Worm (Caenorhabditis elegans): Measurements from ENCODE around the gene H12D21.5.

H12D21.5 gene

ce11 chrV:14893355-14894050 is at the start of gene H12D21.5, which contains the start of gene mpst-2:
Gene H12D21.5 (plus strand): TSS chrV:14894000.
Gene mpst-2 (minus strand): TSS chrV:14893455.
- TF ChIP-seq ets-5 (GFP tag; IDR thresholded peaks at IDR 0.05) (no peak), zag-1 (tag; optimal IDR thresholded peaks at IDR 0.05) (no peak)

ce11 chrV:14847291-14847915 is 46.4 kb upstream of the H12D21.5 start, which contains the start of gene ret-1:
Gene ret-1 (minus strand): TSS chrV:14847413.
- TF ChIP-seq unc-130 (tag; optimal IDR thresholded peaks at IDR 0.05), result peak; percentile 13
- peak; percentile 29 for TF ChIP-seq swsn-7 (tag; optimal IDR thresholded peaks at IDR 0.05)
- TF ChIP-seq lin-14 (GFP tag; optimal IDR thresholded peaks at IDR 0.05), result peak; percentile 81
- no peak for TF ChIP-seq Y116A8C.19 (tag; optimal IDR thresholded peaks at IDR 0.05; ENCODE audit: borderline replicate concordance)
- peak; percentile 21 for TF ChIP-seq nhr-47 (tag; optimal IDR thresholded peaks at IDR 0.05)
- no peak for TF ChIP-seq skn-1 (tag; optimal IDR thresholded peaks at IDR 0.05)
- TF ChIP-seq lin-35 (GFP tag; optimal IDR thresholded peaks at IDR 0.05), result no peak
- TF ChIP-seq efl-1 (optimal IDR thresholded peaks at IDR 0.05), result peak; percentile 16 to 45
- TF ChIP-seq efl-1 (GFP tag; optimal IDR thresholded peaks at IDR 0.05 in 1 of 2), result peak in 1 of 2 experiments; percentile 88
- no peak for TF ChIP-seq sptf-1 (tag; optimal IDR thresholded peaks at IDR 0.05)
- peak; percentile 11 for TF ChIP-seq lin-39 (tag; optimal IDR thresholded peaks at IDR 0.05)
- TF ChIP-seq egl-13 (tag; optimal IDR thresholded peaks at IDR 0.05), result no peak
- no peak for TF ChIP-seq ceh-63 (GFP tag; optimal IDR thresholded peaks at IDR 0.05)
- no peak for TF ChIP-seq nhr-77 (tag; optimal IDR thresholded peaks at IDR 0.05)
- no peak for TF ChIP-seq grh-1 (GFP tag; IDR thresholded peaks at IDR 0.05)
- peak in 1 of 2 experiments; percentile 59 for TF ChIP-seq mdl-1 (tag; optimal IDR thresholded peaks at IDR 0.05)
- TF ChIP-seq aly-2 (tag; optimal IDR thresholded peaks at IDR 0.05), result no peak
- peak; percentile 52 to 56 for TF ChIP-seq lsy-2 (tag; optimal IDR thresholded peaks at IDR 0.05)
- peak in 1 of 3 experiments; percentile 10 for TF ChIP-seq dpl-1 (GFP tag; optimal IDR thresholded peaks at IDR 0.05)
- peak; percentile 87 for TF ChIP-seq nhr-71 (tag; optimal IDR thresholded peaks at IDR 0.05)
- peak; percentile 9 for TF ChIP-seq C16A3.4 (tag; optimal IDR thresholded peaks at IDR 0.05)
- peak; percentile 43 for TF ChIP-seq lin-13 (GFP tag; optimal IDR thresholded peaks at IDR 0.05)
- TF ChIP-seq rnt-1 (tag; optimal IDR thresholded peaks at IDR 0.05), result peak; percentile 93
- peak; percentile 72 for TF ChIP-seq snu-23 (GFP tag; optimal IDR thresholded peaks at IDR 0.05)
- TF ChIP-seq pag-3 (tag; optimal IDR thresholded peaks at IDR 0.05; ENCODE audit: borderline replicate concordance, insufficient read depth), result peak; percentile 18
- no peak for TF ChIP-seq nhr-12 (tag; optimal IDR thresholded peaks at IDR 0.05)
- peak; percentile 58 for TF ChIP-seq nhr-20 (tag; optimal IDR thresholded peaks at IDR 0.05)
- peak; percentile 31 for TF ChIP-seq xbp-1 (tag; optimal IDR thresholded peaks at IDR 0.05)
- TF ChIP-seq mep-1 (tag; optimal IDR thresholded peaks at IDR 0.05), result peak; percentile 44
- peak; percentile 80 for TF ChIP-seq nhr-19 (GFP tag; conservative IDR thresholded peaks at IDR 0.05)
- TF ChIP-seq tbx-2 (tag; optimal IDR thresholded peaks at IDR 0.05), result peak; percentile 31

- TF ChIP-seq zip-4 (GFP tag; optimal IDR thresholded peaks at IDR 0.05) (no peak), lin-39 (tag; optimal IDR thresholded peaks at IDR 0.05) (peak; percentile 57), hlh-4 (tag; optimal IDR thresholded peaks at IDR 0.05) (no peak), lsy-2 (tag; optimal IDR thresholded peaks at IDR 0.05) (peak; percentile 71 to 78), skn-1 (tag; optimal IDR thresholded peaks at IDR 0.05) (peak; percentile 27), tlp-1 (tag; optimal IDR thresholded peaks at IDR 0.05) (no peak), Y116A8C.19 (tag; optimal IDR thresholded peaks at IDR 0.05; ENCODE audit: borderline replicate concordance) (no peak), ama-1 (optimal IDR thresholded peaks at IDR 0.05) (peak; percentile 86), lin-35 (GFP tag; optimal IDR thresholded peaks at IDR 0.05) (peak; percentile 24 to 81), ceh-63 (GFP tag; optimal IDR thresholded peaks at IDR 0.05) (no peak), nhr-12 (tag; optimal IDR thresholded peaks at IDR 0.05) (no peak), nhr-71 (tag; optimal IDR thresholded peaks at IDR 0.05) (peak; percentile 91), fos-1 (tag; optimal IDR thresholded peaks at IDR 0.05) (no peak), lin-14 (GFP tag; optimal IDR thresholded peaks at IDR 0.05) (peak; percentile 94), mef-2 (tag; optimal IDR thresholded peaks at IDR 0.05) (no peak), nhr-77 (tag; optimal IDR thresholded peaks at IDR 0.05) (no peak), ces-1 (GFP tag; optimal IDR thresholded peaks at IDR 0.05) (no peak), unc-86 (tag; optimal IDR thresholded peaks at IDR 0.05) (no peak), alr-1 (tag; optimal IDR thresholded peaks at IDR 0.05; ENCODE audit: borderline replicate concordance) (no peak), egl-13 (tag; optimal IDR thresholded peaks at IDR 0.05) (no peak), lin-13 (GFP tag; optimal IDR thresholded peaks at IDR 0.05) (no peak), F16B12.6 (tag; optimal IDR thresholded peaks at IDR 0.05) (no peak), hpl-2 (GFP tag; optimal IDR thresholded peaks at IDR 0.05) (no peak), efl-3 (GFP tag; optimal IDR thresholded peaks at IDR 0.05) (no peak), irx-1 (tag; optimal IDR thresholded peaks at IDR 0.05) (peak; percentile 51)
Measured at ce11 chrV:14848510-14849206, 45.1 kb upstream of the H12D21.5 start.

All from whole organism, L1 larva.